Fruit fly (Drosophila melanogaster) whole organism, embryonic: Measurements from ENCODE around the gene CG7512.
A peak's percentile ranks its signal among the peaks of the same experiment; 100 is the strongest.

Experiments
- ATbp ChIP-seq: fragments of 200-800 bp; sonication (Bioruptor generic); optimal IDR thresholded peaks from 2 replicates; lab custom pipeline; 2017; ENCODE audit warnings: missing biosample characterization, mild to moderate bottlenecking, missing genetic modification characterization, missing genetic modification reagents
- Asciz ChIP-seq: fragments of 200-800 bp; sonication (Bioruptor generic); optimal IDR thresholded peaks from 2 replicates; lab custom pipeline; 2017; ENCODE audit warnings: missing biosample characterization, mild to moderate bottlenecking, missing genetic modification characterization, missing genetic modification reagents
- Bdp1 ChIP-seq: fragments of 200-800 bp; sonication (Bioruptor generic); optimal IDR thresholded peaks from 3 replicates; lab custom pipeline; 2016; ENCODE audit warnings: missing biosample characterization, missing genetic modification characterization
- CG10565 ChIP-seq: fragments of 200-800 bp; sonication (Bioruptor generic); optimal IDR thresholded peaks from 3 replicates; lab custom pipeline; 2016; ENCODE audit warnings: missing biosample characterization, mild to moderate bottlenecking, missing genetic modification characterization
- CG11504 ChIP-seq: fragments of 200-800 bp; sonication (Bioruptor generic); optimal IDR thresholded peaks from 3 replicates; lab custom pipeline; 2019; ENCODE audit warnings: missing biosample characterization, mild to moderate bottlenecking, missing genetic modification characterization, moderate library complexity
- CG11696 ChIP-seq: fragments of 200-800 bp; sonication (Bioruptor generic); IDR thresholded peaks from 2 replicates; pipeline ENCODE4 v1.3.6; 2022; ENCODE audit warnings: missing biosample characterization, missing genetic modification characterization
- CG11723 ChIP-seq: fragments of 200-800 bp; sonication (Bioruptor generic); optimal IDR thresholded peaks from 2 replicates; lab custom pipeline; 2017; ENCODE audit warnings: missing biosample characterization, mild to moderate bottlenecking, missing genetic modification characterization
- CG12744 ChIP-seq: fragments of 200-800 bp; sonication (Bioruptor generic); optimal IDR thresholded peaks from 2 replicates; lab custom pipeline; 2016; ENCODE audit warnings: missing biosample characterization, missing genetic modification characterization
- CG1529 ChIP-seq: fragments of 200-800 bp; sonication (Bioruptor generic); optimal IDR thresholded peaks from 3 replicates; lab custom pipeline; 2018; ENCODE audit warnings: missing biosample characterization, missing genetic modification characterization
- CG16779 ChIP-seq: fragments of 200-800 bp; sonication (Bioruptor generic); IDR thresholded peaks from 2 replicates; pipeline ENCODE4 v1.3.6; 2022; ENCODE audit warnings: missing biosample characterization, missing genetic modification characterization
- CG18764 ChIP-seq: fragments of 200-800 bp; sonication (Bioruptor generic); optimal IDR thresholded peaks from 3 replicates; lab custom pipeline; 2016; ENCODE audit warnings: missing biosample characterization, missing genetic modification characterization
- CG2678 ChIP-seq: fragments of 200-800 bp; sonication (Bioruptor generic); optimal IDR thresholded peaks from 3 replicates; lab custom pipeline; 2019; ENCODE audit warnings: missing biosample characterization, mild to moderate bottlenecking, missing genetic modification characterization, moderate library complexity
- CG31365 ChIP-seq: fragments of 200-800 bp; sonication (Bioruptor generic); optimal IDR thresholded peaks from 2 replicates; lab custom pipeline; 2018; ENCODE audit warnings: missing biosample characterization, mild to moderate bottlenecking, missing genetic modification characterization
- CG32532 ChIP-seq: fragments of 200-800 bp; sonication (Bioruptor generic); IDR thresholded peaks from 2 replicates; pipeline ENCODE4 v1.3.6; 2022; ENCODE audit warnings: missing biosample characterization, missing genetic modification characterization
- CG34224 ChIP-seq: fragments of 200-800 bp; sonication (Bioruptor generic); IDR thresholded peaks from 3 replicates; pipeline ENCODE4 v1.3.6; 2022; ENCODE audit warnings: missing biosample characterization, missing genetic modification characterization; ENCODE audit not compliant: partially characterized antibody
- CG4360 ChIP-seq: fragments of 200-800 bp; sonication (Bioruptor generic); IDR thresholded peaks from 2 replicates; pipeline ENCODE4 v1.3.6; 2022; ENCODE audit warnings: missing biosample characterization, missing genetic modification characterization
- CG6254 ChIP-seq: fragments of 200-800 bp; sonication (Bioruptor generic); optimal IDR thresholded peaks from 3 replicates; lab custom pipeline; 2017; ENCODE audit warnings: mild to moderate bottlenecking, missing biosample characterization, missing genetic modification reagents, missing genetic modification characterization
- CG6654 ChIP-seq: fragments of 200-800 bp; sonication (Bioruptor generic); optimal IDR thresholded peaks from 2 replicates; lab custom pipeline; 2017; ENCODE audit warnings: missing biosample characterization, mild to moderate bottlenecking, missing genetic modification characterization
- CG8765 ChIP-seq: fragments of 200-800 bp; sonication (Bioruptor generic); IDR thresholded peaks from 2 replicates; pipeline ENCODE4 v1.3.6; 2022; ENCODE audit warnings: missing biosample characterization, missing genetic modification characterization
- CG8944 ChIP-seq: fragments of 200-800 bp; sonication (Bioruptor generic); optimal IDR thresholded peaks from 3 replicates; lab custom pipeline; 2016; ENCODE audit warnings: missing biosample characterization, missing genetic modification characterization
- Chrac-16 ChIP-seq: fragments of 200-800 bp; sonication (Bioruptor generic); optimal IDR thresholded peaks from 3 replicates; lab custom pipeline; 2016; ENCODE audit warnings: missing biosample characterization, missing genetic modification characterization
- Dp ChIP-seq: fragments of 200-800 bp; sonication (Bioruptor generic); optimal IDR thresholded peaks from 2 replicates; lab custom pipeline; 2018; ENCODE audit warnings: missing biosample characterization, mild to moderate bottlenecking, missing genetic modification characterization, moderate library complexity
- ERR ChIP-seq: fragments of 200-800 bp; sonication (Bioruptor generic); optimal IDR thresholded peaks from 2 replicates; lab custom pipeline; 2016; ENCODE audit warnings: missing biosample characterization, missing genetic modification characterization
- Ets65A ChIP-seq: fragments of 200-800 bp; sonication (Bioruptor generic); peaks from one replicate; lab custom pipeline; 2016; ENCODE audit warnings: missing biosample characterization, missing genetic modification characterization
- GATAe ChIP-seq: fragments of 200-800 bp; sonication (Bioruptor generic); conservative IDR thresholded peaks from 2 replicates; pipeline ENCODE4 v1.3.6; 2022; ENCODE audit warnings: missing biosample characterization, missing genetic modification characterization
- HLH3B ChIP-seq: fragments of 200-800 bp; sonication (Bioruptor generic); IDR thresholded peaks from 2 replicates; pipeline ENCODE4 v1.3.6; 2022; ENCODE audit warnings: missing biosample characterization, missing genetic modification characterization
- HmgD ChIP-seq: fragments of 200-800 bp; sonication (Bioruptor generic); optimal IDR thresholded peaks from 3 replicates; lab custom pipeline; 2016; ENCODE audit warnings: missing biosample characterization, missing genetic modification characterization
- Hsf ChIP-seq: fragments of 200-800 bp; sonication (Bioruptor generic); optimal IDR thresholded peaks from 3 replicates; lab custom pipeline; 2016; ENCODE audit warnings: missing biosample characterization, missing genetic modification characterization
- Max ChIP-seq: fragments of 200-800 bp; sonication (Bioruptor generic); optimal IDR thresholded peaks from 2 replicates; lab custom pipeline; 2016; ENCODE audit warnings: missing biosample characterization, mild to moderate bottlenecking, missing genetic modification characterization
- Med ChIP-seq: fragments of 200-800 bp; sonication (Bioruptor generic); peaks from one replicate; lab custom pipeline; 2016; ENCODE audit warnings: missing biosample characterization, missing genetic modification characterization, mild to moderate bottlenecking, inconsistent platforms, moderate library complexity
- Mrtf ChIP-seq: fragments of 200-800 bp; sonication (Bioruptor generic); IDR thresholded peaks from 3 replicates; pipeline ENCODE4 v1.3.6; 2022; ENCODE audit warnings: missing biosample characterization, missing genetic modification characterization
- Rfx ChIP-seq: fragments of 200-800 bp; sonication (Bioruptor generic); IDR thresholded peaks from 2 replicates; pipeline ENCODE4 v1.3.6; 2022; ENCODE audit warnings: missing biosample characterization, missing genetic modification characterization
- Vsx1 ChIP-seq: fragments of 200-800 bp; sonication (Bioruptor generic); optimal IDR thresholded peaks from 2 replicates; lab custom pipeline; 2017; ENCODE audit warnings: missing biosample characterization, mild to moderate bottlenecking, missing genetic modification characterization, missing genetic modification reagents
- Xbp1 ChIP-seq: fragments of 200-800 bp; sonication (Bioruptor generic); optimal IDR thresholded peaks from 3 replicates; lab custom pipeline; 2016; ENCODE audit warnings: missing biosample characterization, mild to moderate bottlenecking, missing genetic modification characterization
- Xrp1 ChIP-seq: fragments of 200-800 bp; sonication (Bioruptor generic); IDR thresholded peaks from 2 replicates; pipeline ENCODE4 v1.3.6; 2022; ENCODE audit warnings: missing biosample characterization, missing genetic modification characterization
- ac ChIP-seq: fragments of 200-800 bp; sonication (Bioruptor generic); optimal IDR thresholded peaks from 3 replicates; lab custom pipeline; 2017; ENCODE audit warnings: missing biosample characterization, mild to moderate bottlenecking, missing genetic modification characterization
- ash1 ChIP-seq: fragments of 200-800 bp; sonication (Bioruptor generic); optimal IDR thresholded peaks from 2 replicates; lab custom pipeline; 2018; ENCODE audit warnings: missing biosample characterization, mild to moderate bottlenecking, missing genetic modification characterization
- cg ChIP-seq: fragments of 200-800 bp; sonication (Bioruptor generic); optimal IDR thresholded peaks from 3 replicates; lab custom pipeline; 2019; ENCODE audit warnings: missing biosample characterization, mild to moderate bottlenecking, missing genetic modification characterization, moderate library complexity
- esg ChIP-seq: fragments of 200-800 bp; sonication (Bioruptor generic); conservative IDR thresholded peaks from 2 replicates; pipeline ENCODE4 v1.3.6; 2022; ENCODE audit warnings: missing biosample characterization, missing genetic modification characterization
- fu2 ChIP-seq: fragments of 200-800 bp; sonication (Bioruptor generic); optimal IDR thresholded peaks from 2 replicates; lab custom pipeline; 2016; ENCODE audit warnings: missing biosample characterization, missing genetic modification characterization
- lilli ChIP-seq: fragments of 200-800 bp; sonication (Bioruptor generic); optimal IDR thresholded peaks from 3 replicates; lab custom pipeline; 2016; ENCODE audit warnings: missing biosample characterization, missing genetic modification characterization
- mld ChIP-seq: fragments of 200-800 bp; sonication (Bioruptor generic); IDR thresholded peaks from 3 replicates; pipeline ENCODE4 v1.3.6; 2022; ENCODE audit warnings: missing biosample characterization, missing genetic modification characterization; ENCODE audit not compliant: partially characterized antibody
- pan ChIP-seq, 4 experiments: fragments of >200 bp in 3 of 4; fragments of 200-800 bp in 1 of 4; sonication (Bioruptor generic) in 1 of 4; optimal IDR thresholded peaks in 3 of 4; IDR thresholded peaks in 1 of 4; 2 replicates each; pipeline versions ENCODE4 v1.3.6 to Lab custom; 2017 to 2022; ENCODE audit warnings: missing biosample characterization in 2 of 4, missing genetic modification characterization in 2 of 4, mixed read lengths in 1 of 4
- pho ChIP-seq: fragments of 200-800 bp; sonication (Bioruptor generic); optimal IDR thresholded peaks from 2 replicates; lab custom pipeline; 2016; ENCODE audit warnings: missing biosample characterization, missing genetic modification characterization
- sima ChIP-seq: fragments of 200-800 bp; sonication (Bioruptor generic); optimal IDR thresholded peaks from 2 replicates; lab custom pipeline; 2016; ENCODE audit warnings: missing biosample characterization, missing genetic modification characterization
- stc ChIP-seq: fragments of 200-800 bp; sonication (Bioruptor generic); IDR thresholded peaks from 2 replicates; pipeline ENCODE4 v1.3.6; 2022; ENCODE audit warnings: missing biosample characterization, missing genetic modification characterization
- tx ChIP-seq: fragments of 200-800 bp; sonication (Bioruptor generic); optimal IDR thresholded peaks from 2 replicates; lab custom pipeline; 2016; ENCODE audit warnings: missing biosample characterization, missing genetic modification characterization
- usp ChIP-seq: fragments of >200 bp; optimal IDR thresholded peaks from 2 replicates; lab custom pipeline; 2017; ENCODE audit warnings: missing biosample characterization, missing genetic modification characterization
- vfl ChIP-seq: fragments of 200-800 bp; sonication (Bioruptor generic); optimal IDR thresholded peaks from 2 replicates; lab custom pipeline; 2016; ENCODE audit warnings: missing biosample characterization, missing genetic modification characterization
- wor ChIP-seq: fragments of 200-800 bp; sonication (Bioruptor generic); IDR thresholded peaks from 2 replicates; pipeline ENCODE4 v1.3.6; 2022; ENCODE audit warnings: missing biosample characterization, missing genetic modification characterization
- zfh2 ChIP-seq: fragments of 200-800 bp; sonication (Bioruptor generic); optimal IDR thresholded peaks from 2 replicates; lab custom pipeline; 2016; ENCODE audit warnings: missing biosample characterization, missing genetic modification characterization

Gene CG7512

DNA sequence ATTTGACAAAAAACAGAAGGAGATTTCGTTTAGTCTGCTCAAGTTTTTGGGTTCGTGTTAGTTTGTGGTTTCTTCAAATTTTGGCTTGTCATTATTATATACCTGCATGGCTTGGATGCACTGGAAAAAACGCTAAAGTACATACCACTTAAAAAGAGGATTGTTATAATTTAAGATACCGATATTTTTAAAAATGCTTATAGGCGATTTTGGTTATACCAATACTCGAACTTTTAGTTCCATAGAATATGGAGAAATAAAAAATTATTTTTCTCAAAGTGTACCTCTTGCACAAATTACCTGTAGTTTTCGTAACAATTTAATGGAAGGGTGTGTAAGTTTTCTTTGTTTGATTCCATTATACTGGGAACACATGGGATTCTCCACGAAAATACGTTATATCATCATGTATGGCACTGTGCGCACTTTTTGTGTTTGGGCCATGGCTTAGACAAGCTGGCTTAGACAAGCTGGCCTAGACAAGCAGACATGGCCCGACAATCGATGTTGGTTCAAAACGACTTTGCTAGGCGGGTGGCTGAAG is 48.1 kb upstream of the CG7512 start, which contains the start of gene Fum3 (continued):
- TF ChIP-seq esg (GFP tag; lab: Robert Waterston, UW) (0 out of 2 replicates have a peak, but pooled peaks have one; percentile 25), CG32532 (GFP tag; lab: Robert Waterston, UW) (no peak), pan (optimal IDR thresholded peaks at IDR 0.05; lab: Kevin White, UChicago) (no peak), pan (GFP tag; optimal IDR thresholded peaks at IDR 0.05 in 1 of 2, IDR thresholded peaks at IDR 0.05 in 1 of 2) (peak in 1 of 2 experiments; percentile 30), sima (GFP tag; lab: Kevin White, UChicago) (no peak), Mrtf (GFP tag; lab: Robert Waterston, UW) (no peak), cg (GFP tag; lab: Kevin White, UChicago) (no peak), CG6654 (GFP tag; lab: Kevin White, UChicago) (no peak), usp (GFP tag; lab: Kevin White, UChicago) (no peak), ERR (GFP tag; lab: Kevin White, UChicago) (no peak), Bdp1 (GFP tag; lab: Kevin White, UChicago) (no peak), HmgD (GFP tag; lab: Kevin White, UChicago) (no peak), Max (GFP tag; lab: Kevin White, UChicago) (no peak), CG8765 (GFP tag; lab: Robert Waterston, UW) (no peak; the same call in 1 of the 2 replicates), CG11696 (GFP tag; lab: Robert Waterston, UW) (no peak), HLH3B (GFP tag; lab: Robert Waterston, UW) (peak; percentile 47; the same call in 1 of the 2 replicates), Xrp1 (GFP tag; lab: Robert Waterston, UW) (peak; percentile 66), mld (GFP tag; lab: Robert Waterston, UW) (no peak), CG31365 (no peak), Ets65A (GFP tag; lab: Kevin White, UChicago) (no peak), ash1 (GFP tag; lab: Kevin White, UChicago) (no peak), CG1529 (no peak), CG8944 (GFP tag; lab: Kevin White, UChicago) (no peak), CG11504 (peak; percentile 32), Dp (GFP tag; lab: Kevin White, UChicago) (no peak), stc (GFP tag; lab: Robert Waterston, UW) (no peak), CG11723 (GFP tag; lab: Kevin White, UChicago) (no peak), pho (no peak), Xbp1 (GFP tag; lab: Kevin White, UChicago) (no peak), ac (GFP tag; lab: Kevin White, UChicago) (no peak), CG4360 (no peak), tx (GFP tag; lab: Kevin White, UChicago) (no peak), zfh2 (GFP tag; lab: Kevin White, UChicago) (no peak), Asciz (GFP tag; lab: Kevin White, UChicago) (no peak), fu2 (GFP tag; lab: Kevin White, UChicago) (no peak), GATAe (GFP tag; lab: Robert Waterston, UW) (no peak), CG16779 (GFP tag; lab: Robert Waterston, UW) (no peak), wor (GFP tag; lab: Robert Waterston, UW) (no peak), CG12744 (no peak), CG34224 (GFP tag; lab: Robert Waterston, UW) (no peak), Vsx1 (GFP tag; lab: Kevin White, UChicago) (no peak), Chrac-16 (GFP tag; lab: Kevin White, UChicago) (no peak), CG2678 (tag; lab: Kevin White, UChicago) (peak; percentile 21), CG18764 (no peak), ATbp (GFP tag; lab: Kevin White, UChicago) (no peak), CG6254 (no peak), Med (GFP tag; lab: Kevin White, UChicago) (peak; percentile 58), Hsf (GFP tag; lab: Kevin White, UChicago) (no peak), CG10565 (GFP tag; lab: Kevin White, UChicago) (no peak), lilli (GFP tag; lab: Kevin White, UChicago) (no peak), Rfx (no peak; the same call in 1 of the 2 replicates), vfl (GFP tag; lab: Kevin White, UChicago) (no peak)
